Worm (Caenorhabditis elegans): ENCODE results near the gene Y72A10A.1.

- no peak for TF ChIP-seq pqm-1 (tag; optimal IDR thresholded peaks at IDR 0.05)
- no peak for TF ChIP-seq ceh-34 (tag; optimal IDR thresholded peaks at IDR 0.05)
- TF ChIP-seq T23F11.4 (GFP tag; optimal IDR thresholded peaks at IDR 0.05): no peak
- no peak for TF ChIP-seq che-1 (tag; optimal IDR thresholded peaks at IDR 0.05)
- no peak for TF ChIP-seq nhr-11 (tag; optimal IDR thresholded peaks at IDR 0.05)
- no peak for TF ChIP-seq ama-1 (optimal IDR thresholded peaks at IDR 0.05)
- TF ChIP-seq pha-4 (tag; optimal IDR thresholded peaks at IDR 0.05): no peak
- TF ChIP-seq C38D4.7 (GFP tag; optimal IDR thresholded peaks at IDR 0.05): no peak
- TF ChIP-seq ahr-1 (tag; optimal IDR thresholded peaks at IDR 0.05): no peak
Measured at ce11 chrX:6090779-6091178, 47.4 kb downstream of the Y72A10A.1 start.

Measured in whole organism, late embryonic.